Fruit fly (Drosophila melanogaster): Measurements from ENCODE around the gene CG9737.

DNA sequence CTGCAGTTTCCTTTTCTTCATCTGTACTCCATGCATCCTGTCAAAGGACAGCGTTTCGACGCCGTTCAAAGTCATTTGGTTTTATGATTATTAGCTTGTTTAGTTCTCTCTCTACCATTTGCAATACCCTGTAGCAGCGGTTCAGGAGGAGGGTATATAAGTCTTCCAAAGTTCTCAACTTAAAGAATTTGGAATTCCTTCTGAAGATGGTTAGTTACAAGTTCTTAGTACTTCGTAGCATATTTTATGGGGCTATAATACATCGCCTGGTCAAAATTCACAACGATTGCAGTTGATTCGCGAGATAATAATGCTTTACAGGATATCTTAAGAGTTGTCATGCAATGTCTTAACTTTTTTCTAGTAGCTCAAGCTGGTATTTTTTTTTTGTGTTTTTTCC, 43.2 kb upstream of the CG9737 start:
- TF ChIP-seq Jra (GFP tag; optimal IDR thresholded peaks at IDR 0.05) (no peak), usp (GFP tag; optimal IDR thresholded peaks at IDR 0.05) (no peak), dmrt93B (GFP tag; optimal IDR thresholded peaks at IDR 0.05) (no peak), dsf (GFP tag; optimal IDR thresholded peaks at IDR 0.05; ENCODE audit: borderline replicate concordance) (no peak), sage (GFP tag; optimal IDR thresholded peaks at IDR 0.05) (no peak), h (GFP tag; optimal IDR thresholded peaks at IDR 0.05) (no peak), ey (GFP tag; optimal IDR thresholded peaks at IDR 0.05) (peak; percentile 2)
